Worm (Caenorhabditis elegans): ENCODE results near the gene C25F6.6.

DNA sequence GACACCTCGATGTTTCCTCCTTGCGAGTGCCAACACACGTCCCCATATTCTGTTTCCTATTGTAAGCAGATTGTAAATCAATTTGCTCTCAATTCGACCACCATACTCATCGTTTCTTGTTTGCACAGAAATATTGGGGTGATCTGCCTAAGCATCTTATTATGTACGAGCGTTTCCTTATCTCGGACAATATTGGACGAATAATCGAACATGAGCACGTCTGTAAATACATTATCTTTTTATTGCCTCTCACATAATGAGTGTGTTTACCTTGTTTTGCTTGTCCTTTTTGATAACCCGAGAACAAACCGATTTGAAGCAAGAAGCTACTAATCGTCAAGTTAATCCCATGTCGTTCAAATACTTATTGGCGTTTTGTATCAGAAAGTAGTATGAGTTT lies 4.5 kb upstream of the C25F6.6 start:
- TF ChIP-seq unc-55 (GFP tag; optimal IDR thresholded peaks at IDR 0.05) = no peak
- no peak for TF ChIP-seq ZK546.5 (tag; optimal IDR thresholded peaks at IDR 0.05)
- TF ChIP-seq fos-1 (tag; optimal IDR thresholded peaks at IDR 0.05) = no peak
- TF ChIP-seq ztf-1 (GFP tag; conservative IDR thresholded peaks at IDR 0.05) = no peak
- no peak for TF ChIP-seq unc-39 (tag; optimal IDR thresholded peaks at IDR 0.05)
- TF ChIP-seq lin-39 (tag; optimal IDR thresholded peaks at IDR 0.05) = no peak
- no peak for TF ChIP-seq elt-3 (tag; optimal IDR thresholded peaks at IDR 0.05)
- no peak for TF ChIP-seq nhr-23 (tag; optimal IDR thresholded peaks at IDR 0.05)
- TF ChIP-seq unc-62 (GFP tag; optimal IDR thresholded peaks at IDR 0.05) = no peak
- TF ChIP-seq sma-3 (GFP tag; optimal IDR thresholded peaks at IDR 0.05) = no peak
- TF ChIP-seq nhr-11 (tag; optimal IDR thresholded peaks at IDR 0.05) = no peak

Data from whole organism, L2 larva.